Fruit fly (Drosophila melanogaster) whole organism, pupa: Measurements from ENCODE around the gene gro.
A peak's percentile ranks its signal among the peaks of the same experiment; 100 is the strongest.

Experiments used
- CG10348 ChIP-seq: fragments of 200-800 bp; sonication (Bioruptor generic); IDR thresholded peaks from 2 replicates; pipeline ENCODE4 v1.3.6; 2022; ENCODE audit warnings: missing biosample characterization, missing genetic modification characterization
- CG12605 ChIP-seq: fragments of 200-800 bp; sonication (Bioruptor generic); IDR thresholded peaks from 2 replicates; pipeline ENCODE4 v1.3.6; 2022; ENCODE audit warnings: missing biosample characterization, missing genetic modification characterization
- CG13204 ChIP-seq: fragments of 200-800 bp; sonication (Bioruptor generic); optimal IDR thresholded peaks from 2 replicates; lab custom pipeline; 2018; ENCODE audit warnings: missing biosample characterization, mild to moderate bottlenecking, missing genetic modification characterization, moderate library complexity
- CG14655 ChIP-seq: fragments of 200-800 bp; sonication (Bioruptor generic); optimal IDR thresholded peaks from 3 replicates; lab custom pipeline; 2017; ENCODE audit warnings: mild to moderate bottlenecking, missing biosample characterization, missing genetic modification reagents, missing genetic modification characterization
- CG15710 ChIP-seq: fragments of 200-800 bp; sonication (Bioruptor generic); optimal IDR thresholded peaks from 2 replicates; lab custom pipeline; 2018; ENCODE audit warnings: missing biosample characterization, mild to moderate bottlenecking, missing genetic modification characterization, moderate library complexity
- CG17806 ChIP-seq: fragments of 200-800 bp; sonication (Bioruptor generic); optimal IDR thresholded peaks from 2 replicates; lab custom pipeline; 2018; ENCODE audit warnings: missing biosample characterization, mild to moderate bottlenecking, missing genetic modification characterization, moderate library complexity
- CG32121 ChIP-seq: fragments of 200-800 bp; sonication (Bioruptor generic); IDR thresholded peaks from 2 replicates; pipeline ENCODE4 v1.3.6; 2022; ENCODE audit warnings: missing biosample characterization, missing genetic modification characterization
- CG34367 ChIP-seq: fragments of 200-800 bp; sonication (Bioruptor generic); optimal IDR thresholded peaks from 2 replicates; lab custom pipeline; 2018; ENCODE audit warnings: missing biosample characterization, mild to moderate bottlenecking, missing genetic modification characterization
- CG4496 ChIP-seq: fragments of 200-800 bp; sonication (Bioruptor generic); IDR thresholded peaks from 3 replicates; pipeline ENCODE4 v1.3.6; 2022; ENCODE audit warnings: missing biosample characterization, missing genetic modification characterization
- CG8159 ChIP-seq: fragments of 200-800 bp; sonication (Bioruptor generic); optimal IDR thresholded peaks from 3 replicates; lab custom pipeline; 2018; ENCODE audit warnings: missing biosample characterization, mild to moderate bottlenecking, missing genetic modification characterization, moderate library complexity
- CG8301 ChIP-seq: fragments of 200-800 bp; sonication (Bioruptor generic); optimal IDR thresholded peaks from 2 replicates; lab custom pipeline; 2018; ENCODE audit warnings: missing biosample characterization, mild to moderate bottlenecking, missing genetic modification characterization
- CG9948 ChIP-seq: fragments of 200-800 bp; sonication (Bioruptor generic); optimal IDR thresholded peaks from 2 replicates; lab custom pipeline; 2018; ENCODE audit warnings: missing biosample characterization, mild to moderate bottlenecking, missing genetic modification characterization, moderate library complexity
- D1 ChIP-seq: fragments of 200-800 bp; sonication (Bioruptor generic); optimal IDR thresholded peaks from 2 replicates; lab custom pipeline; 2018; ENCODE audit warnings: missing biosample characterization, mild to moderate bottlenecking, missing genetic modification characterization, moderate library complexity
- EcR ChIP-seq: fragments of 200-800 bp; sonication (Bioruptor generic); optimal IDR thresholded peaks from 3 replicates; lab custom pipeline; 2019; ENCODE audit warnings: missing biosample characterization, missing genetic modification characterization, mild to moderate bottlenecking, moderate library complexity, missing genetic modification reagents
- Ets98B ChIP-seq: fragments of 200-800 bp; sonication (Bioruptor generic); IDR thresholded peaks from 2 replicates; pipeline ENCODE4 v1.3.6; 2022; ENCODE audit warnings: missing biosample characterization, missing genetic modification characterization
- Pif1A ChIP-seq: fragments of 200-800 bp; sonication (Bioruptor generic); optimal IDR thresholded peaks from 3 replicates; lab custom pipeline; 2016; ENCODE audit warnings: missing biosample characterization, missing genetic modification characterization
- Pif1B ChIP-seq: fragments of 200-800 bp; sonication (Bioruptor generic); optimal IDR thresholded peaks from 3 replicates; lab custom pipeline; 2016; ENCODE audit warnings: missing biosample characterization, missing genetic modification characterization
- Snoo ChIP-seq: fragments of 200-800 bp; sonication (Bioruptor generic); optimal IDR thresholded peaks from 3 replicates; lab custom pipeline; 2017; ENCODE audit warnings: missing biosample characterization, mild to moderate bottlenecking, missing genetic modification characterization, inconsistent platforms
- fd96Ca ChIP-seq: fragments of 200-800 bp; sonication (Bioruptor generic); IDR thresholded peaks from 3 replicates; pipeline ENCODE4 v1.3.6; 2022; ENCODE audit warnings: missing biosample characterization, missing genetic modification characterization
- gl ChIP-seq: fragments of 200-800 bp; sonication (Bioruptor generic); optimal IDR thresholded peaks from 2 replicates; lab custom pipeline; 2018; ENCODE audit warnings: missing biosample characterization, mild to moderate bottlenecking, missing genetic modification characterization
- rn ChIP-seq: fragments of 200-800 bp; sonication (Bioruptor generic); IDR thresholded peaks from 2 replicates; pipeline ENCODE4 v1.3.6; 2022; ENCODE audit warnings: missing biosample characterization, missing genetic modification characterization

gro gene

dm6 chr3R:26041417-26042101, at the start of gene gro:
Gene gro (plus strand): TSS chr3R:26041736.
- TF ChIP-seq CG14655 (GFP tag; lab: Kevin White, UChicago) (peak; percentile 36), D1 (peak; percentile 57), fd96Ca (GFP tag; lab: Robert Waterston, UW) (peak; percentile 47), CG17806 (tag; lab: Kevin White, UChicago) (peak; percentile 51), Pif1B (GFP tag; lab: Kevin White, UChicago) (no peak), CG34367 (tag; lab: Kevin White, UChicago) (no peak), CG15710 (tag; lab: Kevin White, UChicago) (peak; percentile 38), CG13204 (GFP tag; lab: Kevin White, UChicago) (no peak), gl (no peak), CG4496 (GFP tag; lab: Robert Waterston, UW) (peak; percentile 75), Snoo (peak; percentile 17), Ets98B (GFP tag; lab: Robert Waterston, UW) (peak; percentile 55), CG8159 (tag; lab: Kevin White, UChicago) (peak; percentile 38), Pif1A (GFP tag; lab: Kevin White, UChicago) (peak; percentile 66), rn (GFP tag; lab: Robert Waterston, UW) (peak; percentile 70), EcR (GFP tag; lab: Kevin White, UChicago) (no peak), CG12605 (GFP tag; lab: Robert Waterston, UW) (no peak), CG10348 (GFP tag; lab: Robert Waterston, UW) (no peak), CG32121 (peak; percentile 51; the same call in 1 of the 2 replicates), CG9948 (tag; lab: Kevin White, UChicago) (peak; percentile 40), CG8301 (tag; lab: Kevin White, UChicago) (peak; percentile 13)

- TF ChIP-seq D1 (peak; percentile 82), Pif1B (GFP tag; lab: Kevin White, UChicago) (peak; percentile 94), Ets98B (GFP tag; lab: Robert Waterston, UW) (peak; percentile 73; the same call in 1 of the 2 replicates), CG9948 (tag; lab: Kevin White, UChicago) (peak; percentile 97), CG34367 (tag; lab: Kevin White, UChicago) (peak; percentile 96), fd96Ca (GFP tag; lab: Robert Waterston, UW) (peak; percentile 83), CG4496 (GFP tag; lab: Robert Waterston, UW) (peak; percentile 55; the same call in 1 of the 3 replicates), CG8301 (tag; lab: Kevin White, UChicago) (no peak), CG32121 (peak; percentile 69; the same call in 1 of the 2 replicates), CG15710 (tag; lab: Kevin White, UChicago) (peak; percentile 96), gl (peak; percentile 84), CG13204 (GFP tag; lab: Kevin White, UChicago) (peak; percentile 91), CG8159 (tag; lab: Kevin White, UChicago) (peak; percentile 98), CG12605 (GFP tag; lab: Robert Waterston, UW) (peak; percentile 75), CG10348 (GFP tag; lab: Robert Waterston, UW) (0 out of 2 replicates have a peak, but pooled peaks have one; percentile 12), rn (GFP tag; lab: Robert Waterston, UW) (peak; percentile 81), CG17806 (tag; lab: Kevin White, UChicago) (peak; percentile 97), Pif1A (GFP tag; lab: Kevin White, UChicago) (peak; percentile 93), CG14655 (GFP tag; lab: Kevin White, UChicago) (no peak), EcR (GFP tag; lab: Kevin White, UChicago) (peak; percentile 76), Snoo (peak; percentile 93)
- TF ChIP-seq, all 21 proteins: peak for 19
Observed at dm6 chr3R:25996197-25997005, 45.1 kb upstream of the gro start, which contains the start of gene CG43116. Gene CG43116 (minus strand): TSS chr3R:25996996.

dm6 chr3R:25997068-25997714, 44.3 kb upstream of the gro start:
- peak; percentile 93 for TF ChIP-seq CG14655 (GFP tag; lab: Kevin White, UChicago)
- peak; percentile 71 for TF ChIP-seq EcR (GFP tag; lab: Kevin White, UChicago)
- TF ChIP-seq D1, result peak; percentile 86
- TF ChIP-seq CG8159 (tag; lab: Kevin White, UChicago), result peak; percentile 99
- TF ChIP-seq CG32121, result peak; percentile 33; the same call in 1 of the 2 replicates
- TF ChIP-seq Ets98B (GFP tag; lab: Robert Waterston, UW), result no peak; the same call in 1 of the 2 replicates
- peak; percentile 99 for TF ChIP-seq CG9948 (tag; lab: Kevin White, UChicago)
- TF ChIP-seq rn (GFP tag; lab: Robert Waterston, UW), result 0 out of 2 replicates have a peak, but pooled peaks have one; percentile 29
- TF ChIP-seq fd96Ca (GFP tag; lab: Robert Waterston, UW), result no peak
- peak; percentile 98 for TF ChIP-seq CG17806 (tag; lab: Kevin White, UChicago)
- TF ChIP-seq CG4496 (GFP tag; lab: Robert Waterston, UW), result no peak; the same call in 2 of the 3 replicates
- TF ChIP-seq CG13204 (GFP tag; lab: Kevin White, UChicago), result peak; percentile 89
- peak; percentile 95 for TF ChIP-seq CG34367 (tag; lab: Kevin White, UChicago)
- peak; percentile 97 for TF ChIP-seq CG15710 (tag; lab: Kevin White, UChicago)
- peak; percentile 63 for TF ChIP-seq gl
- peak; percentile 82 for TF ChIP-seq Pif1A (GFP tag; lab: Kevin White, UChicago)
- TF ChIP-seq CG8301 (tag; lab: Kevin White, UChicago), result peak; percentile 85
- TF ChIP-seq CG12605 (GFP tag; lab: Robert Waterston, UW), result peak; percentile 68
- no peak for TF ChIP-seq CG10348 (GFP tag; lab: Robert Waterston, UW)
- TF ChIP-seq Pif1B (GFP tag; lab: Kevin White, UChicago), result peak; percentile 82
- peak; percentile 93 for TF ChIP-seq Snoo
